Fruit fly (Drosophila melanogaster) whole organism, embryonic: Measurements from ENCODE around the gene CG6432.

ENCODE experiments used
- BEAF-32 ChIP-seq: fragments of 200-800 bp; sonication (Bioruptor generic); optimal IDR thresholded peaks from 3 replicates; lab custom pipeline; 2017; ENCODE audit warnings: missing biosample characterization, missing genetic modification characterization, mild to moderate bottlenecking, moderate library complexity, missing genetic modification reagents
- Bgb ChIP-seq: fragments of 200-800 bp; sonication (Bioruptor generic); IDR thresholded peaks from 2 replicates; pipeline ENCODE4 v1.3.6; 2022; ENCODE audit warnings: missing biosample characterization, missing genetic modification characterization; ENCODE audit not compliant: partially characterized antibody
- CG10654 ChIP-seq: fragments of 200-800 bp; sonication (Bioruptor generic); optimal IDR thresholded peaks from 2 replicates; lab custom pipeline; 2016; ENCODE audit warnings: missing biosample characterization, missing genetic modification characterization
- CG11560 ChIP-seq: fragments of 200-800 bp; sonication (Bioruptor generic); IDR thresholded peaks from 3 replicates; pipeline ENCODE4 v1.3.6; 2022; ENCODE audit warnings: missing biosample characterization, missing genetic modification characterization
- CG11695 ChIP-seq: fragments of 200-800 bp; sonication (Bioruptor generic); IDR thresholded peaks from 3 replicates; pipeline ENCODE4 v1.3.6; 2022; ENCODE audit warnings: missing biosample characterization, missing genetic modification characterization
- CG12155 ChIP-seq: fragments of 200-800 bp; sonication (Bioruptor generic); optimal IDR thresholded peaks from 3 replicates; lab custom pipeline; 2016; ENCODE audit warnings: missing biosample characterization, missing genetic modification characterization
- CG12659 ChIP-seq: fragments of 200-800 bp; sonication (Bioruptor generic); optimal IDR thresholded peaks from 3 replicates; lab custom pipeline; 2017; ENCODE audit warnings: mild to moderate bottlenecking, missing biosample characterization, missing genetic modification reagents, missing genetic modification characterization
- CG12942 ChIP-seq: fragments of 200-800 bp; sonication (Bioruptor generic); optimal IDR thresholded peaks from 3 replicates; lab custom pipeline; 2016; ENCODE audit warnings: missing biosample characterization, missing genetic modification characterization
- CG13123 ChIP-seq: fragments of 200-800 bp; sonication (Bioruptor generic); optimal IDR thresholded peaks from 2 replicates; lab custom pipeline; 2016; ENCODE audit warnings: missing biosample characterization, missing genetic modification characterization
- CG15696 ChIP-seq: fragments of 200-800 bp; sonication (Bioruptor generic); optimal IDR thresholded peaks from 2 replicates; lab custom pipeline; 2019; ENCODE audit warnings: missing biosample characterization, mild to moderate bottlenecking, missing genetic modification characterization, moderate library complexity
- CG17186 ChIP-seq: fragments of 200-800 bp; sonication (Bioruptor generic); optimal IDR thresholded peaks from 3 replicates; lab custom pipeline; 2017; ENCODE audit warnings: missing biosample characterization, missing genetic modification reagents, missing genetic modification characterization
- CG1832 ChIP-seq: fragments of 200-800 bp; sonication (Bioruptor generic); optimal IDR thresholded peaks from 2 replicates; lab custom pipeline; 2017; ENCODE audit warnings: missing biosample characterization, mild to moderate bottlenecking, missing genetic modification characterization, inconsistent platforms
- CG2712 ChIP-seq: fragments of 200-800 bp; optimal IDR thresholded peaks from 3 replicates; lab custom pipeline; 2019; ENCODE audit warnings: missing biosample characterization, mild to moderate bottlenecking, missing genetic modification characterization, moderate library complexity
- CG32767 ChIP-seq: fragments of 200-800 bp; sonication (Bioruptor generic); IDR thresholded peaks from 2 replicates; pipeline ENCODE4 v1.3.6; 2022; ENCODE audit warnings: missing biosample characterization, missing genetic modification characterization
- CG34422 ChIP-seq: fragments of 200-800 bp; sonication (Bioruptor generic); IDR thresholded peaks from 3 replicates; pipeline ENCODE4 v1.3.6; 2022; ENCODE audit warnings: missing biosample characterization, missing genetic modification characterization
- CG4707 ChIP-seq: fragments of 200-800 bp; sonication (Bioruptor generic); optimal IDR thresholded peaks from 2 replicates; lab custom pipeline; 2018; ENCODE audit warnings: missing biosample characterization, mild to moderate bottlenecking, missing genetic modification characterization, moderate library complexity
- CG6175 ChIP-seq: fragments of 200-800 bp; sonication (Bioruptor generic); IDR thresholded peaks from 3 replicates; pipeline ENCODE4 v1.3.6; 2022; ENCODE audit warnings: missing biosample characterization, missing genetic modification characterization
- CG6654 ChIP-seq: fragments of 200-800 bp; sonication (Bioruptor generic); optimal IDR thresholded peaks from 2 replicates; lab custom pipeline; 2017; ENCODE audit warnings: missing biosample characterization, mild to moderate bottlenecking, missing genetic modification characterization
- CG7745 ChIP-seq: fragments of 200-800 bp; sonication (Bioruptor generic); optimal IDR thresholded peaks from 2 replicates; lab custom pipeline; 2018; ENCODE audit warnings: missing biosample characterization, mild to moderate bottlenecking, missing genetic modification characterization, moderate library complexity
- CG9215 ChIP-seq: fragments of 200-800 bp; sonication (Bioruptor generic); IDR thresholded peaks from 2 replicates; pipeline ENCODE4 v1.3.6; 2022; ENCODE audit warnings: missing biosample characterization, missing genetic modification characterization
- CG9817 ChIP-seq: fragments of 200-800 bp; sonication (Bioruptor generic); optimal IDR thresholded peaks from 2 replicates; lab custom pipeline; 2018; ENCODE audit warnings: missing biosample characterization, mild to moderate bottlenecking, missing genetic modification characterization, moderate library complexity
- Dip3 ChIP-seq: fragments of 200-800 bp; sonication (Bioruptor generic); optimal IDR thresholded peaks from 3 replicates; lab custom pipeline; 2016; ENCODE audit warnings: missing biosample characterization, missing genetic modification characterization
- Dll ChIP-seq: fragments of 200-800 bp; sonication (Bioruptor generic); IDR thresholded peaks from 4 replicates; pipeline ENCODE4 v1.3.6; 2022; ENCODE audit warnings: missing biosample characterization, missing genetic modification characterization; ENCODE audit not compliant: partially characterized antibody
- E2f2 ChIP-seq: fragments of 200-800 bp; sonication (Bioruptor generic); IDR thresholded peaks from 2 replicates; pipeline ENCODE4 v1.3.6; 2022; ENCODE audit warnings: missing biosample characterization, missing genetic modification characterization
- Eip74EF ChIP-seq, 2 experiments: fragments of 200-800 bp in 1 of 2; fragments of >200 bp in 1 of 2; sonication (Bioruptor generic) in 1 of 2; optimal IDR thresholded peaks; 2 replicates each; lab custom pipeline; 2017 to 2019; ENCODE audit warnings: missing biosample characterization in 2 of 2, missing genetic modification characterization in 2 of 2, mild to moderate bottlenecking in 1 of 2, moderate library complexity in 1 of 2
- Hmx ChIP-seq: fragments of 200-800 bp; sonication (Bioruptor generic); optimal IDR thresholded peaks from 2 replicates; lab custom pipeline; 2016; ENCODE audit warnings: missing biosample characterization, missing genetic modification characterization
- Lpt ChIP-seq: fragments of >200 bp; optimal IDR thresholded peaks from 2 replicates; lab custom pipeline; 2018; ENCODE audit warnings: missing biosample characterization, missing genetic modification characterization
- NC2α ChIP-seq: fragments of 200-800 bp; sonication (Bioruptor generic); optimal IDR thresholded peaks from 2 replicates; lab custom pipeline; 2016; ENCODE audit warnings: missing biosample characterization, missing genetic modification characterization
- NC2β ChIP-seq: fragments of 200-800 bp; sonication (Bioruptor generic); optimal IDR thresholded peaks from 2 replicates; lab custom pipeline; 2016; ENCODE audit warnings: missing biosample characterization, missing genetic modification characterization
- Nf-YC ChIP-seq: fragments of 200-800 bp; optimal IDR thresholded peaks from 3 replicates; lab custom pipeline; 2019; ENCODE audit warnings: missing biosample characterization, mild to moderate bottlenecking, missing genetic modification characterization, moderate library complexity
- Rfx ChIP-seq: fragments of 200-800 bp; sonication (Bioruptor generic); IDR thresholded peaks from 2 replicates; pipeline ENCODE4 v1.3.6; 2022; ENCODE audit warnings: missing biosample characterization, missing genetic modification characterization
- Scr ChIP-seq: fragments of 200-800 bp; sonication (Bioruptor generic); IDR thresholded peaks from 2 replicates; pipeline ENCODE4 v1.3.6; 2022; ENCODE audit warnings: missing biosample characterization, missing genetic modification characterization; ENCODE audit not compliant: partially characterized antibody
- Sry-δ ChIP-seq: fragments of 200-800 bp; sonication (Bioruptor generic); optimal IDR thresholded peaks from 2 replicates; lab custom pipeline; 2016; ENCODE audit warnings: missing biosample characterization, missing genetic modification characterization
- Trl ChIP-seq, 3 experiments: fragments of >200 bp in 2 of 3; fragments of 200-800 bp in 1 of 3; sonication (Bioruptor generic) in 1 of 3; optimal IDR thresholded peaks; 2 replicates in 1 of 3; 3 replicates in 2 of 3; lab custom pipeline; 2016 to 2017; ENCODE audit warnings: missing biosample characterization in 1 of 3, missing genetic modification characterization in 1 of 3
- amos ChIP-seq: fragments of 200-800 bp; sonication (Bioruptor generic); IDR thresholded peaks from 2 replicates; pipeline ENCODE4 v1.3.6; 2022; ENCODE audit warnings: missing biosample characterization, missing genetic modification characterization; ENCODE audit not compliant: partially characterized antibody
- br ChIP-seq: fragments of >200 bp; optimal IDR thresholded peaks from 2 replicates; lab custom pipeline; 2017
- cg ChIP-seq: fragments of 200-800 bp; sonication (Bioruptor generic); optimal IDR thresholded peaks from 3 replicates; lab custom pipeline; 2019; ENCODE audit warnings: missing biosample characterization, mild to moderate bottlenecking, missing genetic modification characterization, moderate library complexity
- dati ChIP-seq: fragments of 200-800 bp; sonication (Bioruptor generic); IDR thresholded peaks from 2 replicates; pipeline ENCODE4 v1.3.6; 2022; ENCODE audit warnings: missing biosample characterization, missing genetic modification characterization
- dm ChIP-seq: fragments of 200-800 bp; sonication (Bioruptor generic); optimal IDR thresholded peaks from 3 replicates; lab custom pipeline; 2016; ENCODE audit warnings: missing biosample characterization, missing genetic modification characterization
- en ChIP-seq: fragments of 200-800 bp; sonication (Bioruptor generic); optimal IDR thresholded peaks from 2 replicates; lab custom pipeline; 2016; ENCODE audit warnings: missing biosample characterization, missing genetic modification characterization
- grn ChIP-seq: fragments of 200-800 bp; sonication (Bioruptor generic); optimal IDR thresholded peaks from 3 replicates; lab custom pipeline; 2017; ENCODE audit warnings: missing biosample characterization, missing genetic modification characterization
- ken ChIP-seq: fragments of 200-800 bp; sonication (Bioruptor generic); IDR thresholded peaks from 3 replicates; pipeline ENCODE4 v1.3.6; 2022; ENCODE audit warnings: missing biosample characterization, missing genetic modification characterization
- lmd ChIP-seq: fragments of 200-800 bp; sonication (Bioruptor generic); IDR thresholded peaks from 2 replicates; pipeline ENCODE4 v1.3.6; 2022; ENCODE audit warnings: missing biosample characterization, missing genetic modification characterization
- mam ChIP-seq: fragments of 200-800 bp; sonication (Bioruptor generic); optimal IDR thresholded peaks from 3 replicates; lab custom pipeline; 2016; ENCODE audit warnings: missing biosample characterization, missing genetic modification characterization
- pum ChIP-seq: fragments of 200-800 bp; sonication (Bioruptor generic); optimal IDR thresholded peaks from 2 replicates; lab custom pipeline; 2016; ENCODE audit warnings: missing biosample characterization, missing genetic modification characterization
- shn ChIP-seq: fragments of 200-800 bp; sonication (Bioruptor generic); optimal IDR thresholded peaks from 3 replicates; lab custom pipeline; 2016; ENCODE audit warnings: missing biosample characterization, missing genetic modification characterization
- sqz ChIP-seq: fragments of 200-800 bp; sonication (Bioruptor generic); optimal IDR thresholded peaks from 3 replicates; lab custom pipeline; 2018; ENCODE audit warnings: missing biosample characterization, mild to moderate bottlenecking, missing genetic modification characterization
- stc ChIP-seq: fragments of 200-800 bp; sonication (Bioruptor generic); IDR thresholded peaks from 2 replicates; pipeline ENCODE4 v1.3.6; 2022; ENCODE audit warnings: missing biosample characterization, missing genetic modification characterization
- sug ChIP-seq: fragments of 200-800 bp; optimal IDR thresholded peaks from 2 replicates; lab custom pipeline; 2019; ENCODE audit warnings: missing biosample characterization, mild to moderate bottlenecking, missing genetic modification characterization, moderate library complexity
- tx ChIP-seq: fragments of 200-800 bp; sonication (Bioruptor generic); optimal IDR thresholded peaks from 2 replicates; lab custom pipeline; 2016; ENCODE audit warnings: missing biosample characterization, missing genetic modification characterization
- vnd ChIP-seq: fragments of 200-800 bp; sonication (Bioruptor generic); IDR thresholded peaks from 3 replicates; pipeline ENCODE4 v1.3.6; 2022; ENCODE audit warnings: missing biosample characterization, missing genetic modification characterization; ENCODE audit not compliant: partially characterized antibody
- zfh1 ChIP-seq: fragments of 200-800 bp; sonication (Bioruptor generic); IDR thresholded peaks from 3 replicates; pipeline ENCODE4 v1.3.6; 2022; ENCODE audit warnings: missing biosample characterization, missing genetic modification characterization

Gene CG6432

DNA sequence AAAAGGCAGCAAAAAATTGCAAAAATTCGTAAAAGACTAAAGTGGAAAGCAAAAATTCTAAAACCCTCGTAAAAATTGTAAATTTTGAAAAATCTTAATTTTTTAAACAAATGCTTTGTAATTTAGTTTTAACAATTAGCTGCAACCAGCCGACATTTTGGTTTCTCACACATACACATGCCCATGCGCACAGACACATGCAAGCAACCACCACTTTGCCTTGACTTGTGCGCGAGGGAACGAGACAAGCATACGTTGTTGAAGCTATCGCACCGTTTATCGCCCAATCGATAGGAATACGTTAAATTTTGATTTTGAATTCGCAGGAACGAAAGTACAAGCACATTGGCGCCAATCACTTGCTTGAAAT lies 16.4 kb upstream of the CG6432 start (continued):
- TF ChIP-seq BEAF-32 (GFP tag; lab: Kevin White, UChicago) (peak; percentile 75), Lpt (no peak), CG13123 (GFP tag; lab: Kevin White, UChicago) (no peak), CG9817 (tag; lab: Kevin White, UChicago) (no peak), cg (GFP tag; lab: Kevin White, UChicago) (peak; percentile 97), CG6654 (GFP tag; lab: Kevin White, UChicago) (no peak), CG17186 (GFP tag; lab: Kevin White, UChicago) (peak; percentile 41), Eip74EF (GFP tag; optimal IDR thresholded peaks at IDR 0.05; lab: Kevin White, UChicago) (no peak), sug (tag; lab: Kevin White, UChicago) (no peak), lmd (no peak), Hmx (no peak), mam (no peak), CG34422 (GFP tag; lab: Robert Waterston, UW) (no peak), CG15696 (tag; lab: Kevin White, UChicago) (no peak), ken (GFP tag; lab: Robert Waterston, UW) (no peak), CG2712 (no peak), grn (GFP tag; lab: Kevin White, UChicago) (no peak), NC2α (GFP tag; lab: Kevin White, UChicago) (no peak), dm (peak; percentile 28), dati (no peak), shn (no peak), zfh1 (no peak), sqz (GFP tag; lab: Kevin White, UChicago) (no peak), en (GFP tag; lab: Kevin White, UChicago) (no peak), Trl (optimal IDR thresholded peaks at IDR 0.05; lab: Kevin White, UChicago) (no peak), Trl (GFP tag; optimal IDR thresholded peaks at IDR 0.05; lab: Kevin White, UChicago) (no peak), CG12942 (GFP tag; lab: Kevin White, UChicago) (no peak), br (lab: Kevin White, UChicago) (no peak), CG1832 (GFP tag; lab: Kevin White, UChicago) (peak; percentile 66), CG4707 (GFP tag; lab: Kevin White, UChicago) (no peak), CG7745 (peak; percentile 35), Rfx (GFP tag; lab: Robert Waterston, UW) (peak; percentile 52; the same call in 1 of the 2 replicates), Bgb (GFP tag; lab: Robert Waterston, UW) (peak; percentile 80), CG6175 (no peak), Dll (GFP tag; lab: Robert Waterston, UW) (peak; percentile 66; the same call in 3 of the 4 replicates), stc (no peak), vnd (peak; percentile 53; the same call in 2 of the 3 replicates), Sry-δ (GFP tag; lab: Kevin White, UChicago) (peak; percentile 71), CG11695 (no peak), CG12155 (GFP tag; lab: Kevin White, UChicago) (no peak), Scr (GFP tag; lab: Robert Waterston, UW) (peak; percentile 68), tx (no peak), Dip3 (no peak), NC2β (no peak), CG12659 (GFP tag; lab: Kevin White, UChicago) (peak; percentile 73), E2f2 (peak; percentile 88), CG10654 (GFP tag; lab: Kevin White, UChicago) (no peak), CG32767 (GFP tag; lab: Robert Waterston, UW) (0 out of 2 replicates have a peak, but pooled peaks have one; percentile 24), amos (GFP tag; lab: Robert Waterston, UW) (peak; percentile 74), CG11560 (tag; lab: Robert Waterston, UW) (no peak), CG9215 (GFP tag; lab: Robert Waterston, UW) (no peak), Nf-YC (tag; lab: Kevin White, UChicago) (no peak), pum (GFP tag; lab: Kevin White, UChicago) (no peak)
